Worm (Caenorhabditis elegans): ENCODE results near the gene col-152.

- TF ChIP-seq ama-1 (optimal IDR thresholded peaks at IDR 0.05) = no peak
- TF ChIP-seq ama-1 (GFP tag; optimal IDR thresholded peaks at IDR 0.05) = no peak
- no peak for TF ChIP-seq F57C9.4 (tag; optimal IDR thresholded peaks at IDR 0.05)
- TF ChIP-seq F23B12.7 (tag; optimal IDR thresholded peaks at IDR 0.05; ENCODE audit: insufficient read depth) = no peak
- TF ChIP-seq K12H6.12 (tag; optimal IDR thresholded peaks at IDR 0.05) = no peak
- TF ChIP-seq lsl-1 (GFP tag; optimal IDR thresholded peaks at IDR 0.05) = no peak
- TF ChIP-seq C06A6.2 (GFP tag; conservative IDR thresholded peaks at IDR 0.05) = no peak
- no peak for TF ChIP-seq dpl-1 (GFP tag; optimal IDR thresholded peaks at IDR 0.05)
- no peak for TF ChIP-seq sea-2 (GFP tag; IDR thresholded peaks at IDR 0.05)
- TF ChIP-seq lin-35 (GFP tag; optimal IDR thresholded peaks at IDR 0.05) = no peak
- no peak for TF ChIP-seq aptf-3 (GFP tag; IDR thresholded peaks at IDR 0.05)
Observed at ce11 chrV:10592479-10592878, 31.8 kb downstream of the col-152 start, which contains the start of gene T21C9.9.
